Worm (Caenorhabditis elegans) whole organism, L1 larva: ENCODE measurements around the gene K07D4.9.

Source experiments
- C34B4.2 ChIP-seq: sonication (generic microtip); optimal IDR thresholded peaks from 2 replicates; lab custom pipeline; 2017; ENCODE audit warnings: mild to moderate bottlenecking, missing genetic modification characterization, missing compliant biosample characterization
- F16B12.6 ChIP-seq: fragments of 150-350 bp; optimal IDR thresholded peaks from 2 replicates; lab custom pipeline; 2014; ENCODE audit warnings: missing biosample characterization, missing genetic modification characterization
- aha-1 ChIP-seq: fragments of 150-350 bp; optimal IDR thresholded peaks from 2 replicates; lab custom pipeline; 2014; ENCODE audit warnings: missing biosample characterization, missing genetic modification characterization
- blmp-1 ChIP-seq: fragments of 150-350 bp; optimal IDR thresholded peaks from 2 replicates; lab custom pipeline; 2014; ENCODE audit warnings: missing biosample characterization, missing genetic modification characterization
- ceh-82 ChIP-seq, 3 experiments: fragments of 150-350 bp in 1 of 3; sonication (generic microtip) in 2 of 3; optimal IDR thresholded peaks; 2 replicates each; lab custom pipeline; 2014 to 2017; ENCODE audit warnings: missing biosample characterization in 3 of 3, missing genetic modification characterization in 3 of 3
- efl-1 ChIP-seq, 4 experiments: fragments of 150-350 bp; optimal IDR thresholded peaks in 3 of 4; peaks in 1 of 4; 1 replicate in 1 of 4; 2 replicates in 3 of 4; lab custom pipeline; 2014; ENCODE audit warnings: missing biosample characterization in 2 of 4, missing genetic modification characterization in 2 of 4, missing genetic modification reagents in 2 of 4
- elt-2 ChIP-seq: sonication (generic microtip); optimal IDR thresholded peaks from 2 replicates; lab custom pipeline; 2016; ENCODE audit warnings: missing genetic modification characterization, mild to moderate bottlenecking, inconsistent platforms, missing compliant biosample characterization, missing genetic modification reagents
- elt-3 ChIP-seq, 6 experiments: fragments of 150-350 bp in 1 of 6; sonication (generic microtip); optimal IDR thresholded peaks; 2 replicates each; lab custom pipeline; 2017 to 2018; ENCODE audit warnings: missing biosample characterization in 6 of 6, missing genetic modification characterization in 6 of 6, inconsistent platforms in 1 of 6
- grh-1 ChIP-seq: fragments of 200-800 bp; sonication (Bioruptor generic); IDR thresholded peaks from 2 replicates; pipeline ENCODE4 v1.3.6; 2022; ENCODE audit warnings: missing genetic modification reagents, missing genetic modification characterization, missing compliant biosample characterization
- hlh-17 ChIP-seq: fragments of 200-800 bp; sonication (Bioruptor generic); optimal IDR thresholded peaks from 2 replicates; lab custom pipeline; 2018; ENCODE audit warnings: missing genetic modification characterization, mild to moderate bottlenecking, missing compliant biosample characterization, moderate library complexity, borderline replicate concordance
- lin-14 ChIP-seq: fragments of 200-800 bp; sonication (Bioruptor generic); optimal IDR thresholded peaks from 2 replicates; lab custom pipeline; 2018; ENCODE audit warnings: mild to moderate bottlenecking, missing genetic modification characterization, moderate library complexity, missing compliant biosample characterization
- lin-15B ChIP-seq: fragments of 150-350 bp; sonication (generic microtip); optimal IDR thresholded peaks from 3 replicates; lab custom pipeline; 2014; ENCODE audit warnings: missing biosample characterization, missing genetic modification characterization
- mdl-1 ChIP-seq, 2 experiments: fragments of 150-350 bp; optimal IDR thresholded peaks; 2 replicates each; lab custom pipeline; 2014 to 2017; ENCODE audit warnings: missing biosample characterization in 2 of 2, missing genetic modification characterization in 2 of 2, inconsistent platforms in 1 of 2
- mep-1 ChIP-seq: fragments of 150-350 bp; optimal IDR thresholded peaks from 2 replicates; lab custom pipeline; 2014; ENCODE audit warnings: missing biosample characterization, missing genetic modification characterization
- nhr-47 ChIP-seq: sonication (generic microtip); optimal IDR thresholded peaks from 2 replicates; lab custom pipeline; 2016; ENCODE audit warnings: mild to moderate bottlenecking, missing genetic modification characterization, moderate library complexity, missing compliant biosample characterization
- nhr-77 ChIP-seq: fragments of 150-350 bp; optimal IDR thresholded peaks from 2 replicates; lab custom pipeline; 2014; ENCODE audit warnings: missing biosample characterization, missing genetic modification characterization
- nhr-85 ChIP-seq: sonication (generic microtip); peaks from one replicate; lab custom pipeline; 2016; ENCODE audit warnings: missing genetic modification characterization, inconsistent platforms, missing compliant biosample characterization
- skn-1 ChIP-seq: fragments of 150-350 bp; optimal IDR thresholded peaks from 2 replicates; lab custom pipeline; 2014; ENCODE audit warnings: missing biosample characterization, missing genetic modification characterization
- sox-4 ChIP-seq: sonication (generic microtip); optimal IDR thresholded peaks from 2 replicates; lab custom pipeline; 2016; ENCODE audit warnings: missing genetic modification characterization, missing compliant biosample characterization
- tbx-2 ChIP-seq: sonication (generic microtip); optimal IDR thresholded peaks from 2 replicates; lab custom pipeline; 2016; ENCODE audit warnings: missing genetic modification characterization, missing compliant biosample characterization
- xbp-1 ChIP-seq: sonication (generic microtip); optimal IDR thresholded peaks from 2 replicates; lab custom pipeline; 2016; ENCODE audit warnings: missing genetic modification characterization, missing compliant biosample characterization
- ztf-4 ChIP-seq: fragments of 150-350 bp; optimal IDR thresholded peaks from 2 replicates; lab custom pipeline; 2014; ENCODE audit warnings: missing biosample characterization, missing genetic modification characterization

Gene K07D4.9

DNA sequence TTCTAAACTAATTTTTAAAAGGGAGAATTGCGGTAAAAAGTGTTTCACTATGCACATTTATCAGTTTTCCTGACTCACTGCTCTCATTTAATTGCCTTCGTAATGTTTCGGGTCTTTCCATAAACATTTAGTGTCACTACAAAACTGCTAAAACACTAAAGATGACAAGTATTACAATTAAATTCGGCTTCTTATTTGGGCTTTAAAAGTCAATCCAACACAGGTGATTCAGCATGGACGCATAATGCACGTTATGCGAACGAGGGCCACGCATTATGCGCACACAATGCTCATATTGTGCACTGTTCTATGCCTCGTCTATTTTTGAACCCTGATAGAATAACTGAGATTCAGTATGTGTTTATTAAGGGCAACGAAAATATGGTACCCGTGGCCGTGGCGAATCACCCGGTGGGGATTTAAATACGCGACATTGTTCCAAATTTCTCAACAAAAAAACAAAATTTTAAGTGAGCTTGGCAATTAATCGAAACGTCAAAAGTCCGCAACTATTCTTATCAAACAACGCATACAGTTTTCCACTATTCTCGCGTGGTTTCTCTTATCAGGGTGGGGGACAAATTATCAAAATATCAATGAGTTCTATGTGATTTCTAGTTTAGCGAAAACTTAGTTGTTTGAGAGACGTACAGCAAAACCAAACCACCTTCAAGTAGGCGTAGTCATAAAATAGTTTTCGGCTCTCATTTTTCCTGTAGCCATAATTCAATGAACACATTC, 38.6 kb upstream of the K07D4.9 start, which contains the start of gene Y14H12A.2:
Gene Y14H12A.2 (minus strand): TSS at position 51 of the 741 bp plus-strand sequence.
- peak; percentile 88 for TF ChIP-seq elt-2 (tag; lab: Kevin White, UChicago)
- no peak for TF ChIP-seq lin-15B (tag; lab: Kevin White, UChicago)
- TF ChIP-seq, all 84 proteins: peak for 1

DNA sequence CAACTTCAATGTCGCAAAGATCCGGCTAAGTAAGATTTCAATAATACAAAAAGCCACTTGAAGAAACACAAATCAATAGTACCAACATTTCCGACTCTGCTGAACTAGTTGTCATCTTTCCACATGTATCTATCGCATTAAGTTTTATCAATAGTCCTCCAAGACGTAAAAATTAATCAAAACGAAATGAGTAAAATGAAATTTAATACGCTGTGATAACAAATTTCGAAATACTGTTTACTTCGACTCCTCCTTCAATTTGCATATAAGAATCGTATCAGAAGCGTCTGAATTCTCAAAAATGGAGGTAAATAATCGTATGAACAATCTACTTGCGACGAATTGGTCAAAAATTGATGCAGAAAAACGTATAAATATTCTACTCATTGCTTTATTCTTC, 37.7 kb upstream of the K07D4.9 start:
- TF ChIP-seq ztf-4 (tag; lab: Kevin White, UChicago) = no peak
- peak; percentile 87 for TF ChIP-seq elt-2 (tag; lab: Kevin White, UChicago)

DNA sequence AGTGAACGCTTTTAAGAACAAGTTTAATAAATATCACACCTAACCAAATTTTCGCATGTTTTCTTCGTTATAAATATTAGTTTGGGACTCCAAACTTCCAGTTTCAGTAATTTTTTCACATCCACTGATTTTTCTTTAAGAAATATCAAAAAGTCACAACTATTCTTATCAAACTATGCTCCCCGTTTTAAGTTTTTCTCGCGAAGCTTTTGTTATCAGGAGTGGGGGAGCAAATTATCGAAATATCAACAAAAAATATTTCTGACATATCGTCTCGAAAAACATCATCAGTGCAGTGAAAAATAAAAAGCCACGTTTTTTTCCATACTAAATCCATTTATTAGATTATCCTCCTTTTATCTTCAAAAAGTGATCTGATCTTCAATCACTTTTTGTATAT, 36.3 kb upstream of the K07D4.9 start:
- TF ChIP-seq mep-1 (no peak), elt-2 (tag; lab: Kevin White, UChicago) (peak; percentile 80)

DNA sequence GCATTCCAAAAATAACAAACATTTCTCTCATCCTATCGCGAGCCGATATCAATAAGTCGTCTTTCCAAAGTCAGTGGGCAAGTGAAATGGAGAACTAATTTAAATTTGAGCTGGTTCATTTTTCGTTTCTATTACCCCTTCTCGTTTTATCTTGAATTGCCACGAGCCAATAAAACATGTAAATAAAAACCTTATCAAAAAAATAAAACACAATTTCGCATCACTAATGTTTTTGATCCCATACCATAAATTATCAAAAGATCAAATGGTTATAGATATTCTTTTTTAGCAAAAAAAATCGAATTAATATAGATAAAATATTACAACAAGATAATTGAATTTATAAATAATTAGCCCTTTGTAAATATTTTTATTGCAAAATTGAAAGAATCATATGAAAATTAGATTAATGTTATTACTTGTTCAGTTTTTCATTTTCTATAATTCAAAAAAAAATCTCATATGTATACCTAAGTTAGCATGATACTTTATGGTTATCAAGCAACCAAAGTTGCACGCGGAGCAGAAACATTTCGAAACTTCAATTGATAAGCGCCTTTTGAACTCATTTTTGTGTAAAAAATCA, 35.6 kb upstream of the K07D4.9 start, which contains the start of gene Y14H12A.1:
Gene Y14H12A.1 (plus strand): TSS at position 536 of the 586 bp plus-strand sequence.
- TF ChIP-seq aha-1 (tag; lab: Kevin White, UChicago) = no peak
- TF ChIP-seq elt-2 (tag; lab: Kevin White, UChicago) = peak; percentile 69
- TF ChIP-seq nhr-47 (tag; lab: Kevin White, UChicago) = no peak
- TF ChIP-seq, all 84 proteins: peak for 1

DNA sequence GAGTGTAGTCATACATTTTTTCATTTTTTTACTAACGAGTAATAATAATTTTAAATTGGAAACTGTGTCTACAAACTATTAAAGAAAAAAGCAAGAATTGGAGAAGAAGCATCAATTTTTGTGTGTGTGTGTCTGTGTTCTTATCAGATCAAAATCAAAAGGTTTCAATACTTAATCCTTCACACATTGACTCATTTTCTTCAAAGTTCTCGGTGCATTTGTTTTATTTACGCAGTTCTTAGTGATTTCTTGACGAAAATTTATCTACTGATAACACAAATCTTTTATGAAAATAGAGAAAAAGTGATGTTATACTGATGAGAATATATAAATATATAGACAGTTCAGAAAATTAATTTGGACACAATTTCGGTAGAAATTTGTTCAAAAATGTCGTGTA, 32.4 kb upstream of the K07D4.9 start, which contains the start of gene clc-22:
Gene clc-22 (minus strand): TSS at position 71 of the 400 bp plus-strand sequence.
- no peak for TF ChIP-seq skn-1 (tag; lab: Kevin White, UChicago)
- TF ChIP-seq xbp-1 (tag; lab: Kevin White, UChicago) = no peak
- TF ChIP-seq elt-2 (tag; lab: Kevin White, UChicago) = peak; percentile 52

DNA sequence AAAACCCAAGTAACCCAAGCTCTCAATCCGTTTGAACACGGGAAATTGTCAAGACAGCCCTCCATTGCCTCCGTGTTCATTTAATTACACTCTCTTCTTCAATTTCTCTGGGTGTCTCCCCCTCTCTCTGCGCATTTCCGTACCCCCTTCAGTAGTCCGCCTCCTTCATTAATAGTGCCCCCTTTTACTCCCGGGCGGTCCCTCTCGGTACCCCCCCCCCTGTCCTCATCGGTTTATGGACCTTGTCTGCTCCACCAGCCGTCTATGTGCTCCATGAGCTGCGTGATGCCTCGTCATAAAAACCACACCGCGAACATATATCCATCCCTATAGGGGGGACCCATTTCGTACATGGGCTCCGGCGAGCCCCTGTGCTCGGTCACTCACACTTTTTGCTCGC, 28.8 kb upstream of the K07D4.9 start:
- TF ChIP-seq elt-3 (tag; optimal IDR thresholded peaks at IDR 0.05; lab: Kevin White, UChicago) (no peak), mdl-1 (tag; optimal IDR thresholded peaks at IDR 0.05; lab: Kevin White, UChicago) (no peak), skn-1 (tag; lab: Kevin White, UChicago) (no peak), lin-14 (peak; percentile 9)
- TF ChIP-seq, all 84 proteins: peak for 1

DNA sequence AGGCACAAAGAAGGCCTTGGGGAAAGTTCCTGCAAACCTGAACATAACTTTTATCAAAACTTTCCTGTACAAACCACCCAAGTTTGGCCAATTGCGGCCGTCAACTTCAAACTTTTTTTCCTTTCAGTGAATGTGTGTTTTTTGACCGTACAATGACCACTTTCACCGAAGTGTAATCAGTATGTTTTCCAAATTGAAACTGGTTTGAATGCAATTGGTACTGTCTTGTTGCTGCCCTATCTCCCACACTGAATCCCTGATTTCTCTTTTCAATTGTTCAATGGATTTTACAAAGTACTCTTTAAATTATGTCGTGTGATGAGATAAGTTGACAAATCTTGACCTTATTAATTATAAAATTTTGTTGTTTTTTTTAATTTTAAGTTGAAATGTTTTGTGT, 27.9 kb upstream of the K07D4.9 start:
- TF ChIP-seq elt-3 (tag; optimal IDR thresholded peaks at IDR 0.05; lab: Kevin White, UChicago) = peak in 1 of 6 experiments; percentile 59
- no peak for TF ChIP-seq C34B4.2
- TF ChIP-seq hlh-17 (GFP tag; lab: Kevin White, UChicago) = no peak
- peak; percentile 79 for TF ChIP-seq blmp-1 (tag; lab: Kevin White, UChicago)
- 0 out of 2 replicates have a peak, but pooled peaks have one; percentile 28 for TF ChIP-seq grh-1 (GFP tag; lab: Robert Waterston, UW)
- TF ChIP-seq nhr-85 (tag; lab: Kevin White, UChicago) = peak; percentile 61

DNA sequence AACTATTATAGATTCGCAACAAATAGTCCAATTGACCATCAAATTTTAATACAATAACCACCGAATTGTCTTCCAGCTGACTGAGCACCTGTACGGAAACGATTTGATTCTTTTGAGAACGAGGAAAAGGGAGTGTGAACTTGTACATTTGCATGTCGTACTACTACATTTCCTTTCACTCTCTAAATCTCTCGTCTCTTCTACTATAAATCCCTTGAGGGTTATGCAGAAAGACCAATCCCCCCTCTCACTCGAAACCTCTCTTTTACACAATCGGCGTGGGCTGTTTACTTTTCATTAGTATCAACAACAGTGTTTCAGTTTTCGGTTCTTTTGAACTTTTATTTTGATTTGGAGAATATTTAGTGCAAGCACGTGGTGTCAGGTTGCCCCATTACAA, 26.2 kb upstream of the K07D4.9 start:
- peak; percentile 29 for TF ChIP-seq lin-14
- no peak for TF ChIP-seq efl-1 (optimal IDR thresholded peaks at IDR 0.05; lab: Kevin White, UChicago)
- peak in 1 of 2 experiments; percentile 76 for TF ChIP-seq efl-1 (GFP tag; optimal IDR thresholded peaks at IDR 0.05 in 1 of 2; lab: Kevin White, UChicago)
- TF ChIP-seq C34B4.2 = no peak

DNA sequence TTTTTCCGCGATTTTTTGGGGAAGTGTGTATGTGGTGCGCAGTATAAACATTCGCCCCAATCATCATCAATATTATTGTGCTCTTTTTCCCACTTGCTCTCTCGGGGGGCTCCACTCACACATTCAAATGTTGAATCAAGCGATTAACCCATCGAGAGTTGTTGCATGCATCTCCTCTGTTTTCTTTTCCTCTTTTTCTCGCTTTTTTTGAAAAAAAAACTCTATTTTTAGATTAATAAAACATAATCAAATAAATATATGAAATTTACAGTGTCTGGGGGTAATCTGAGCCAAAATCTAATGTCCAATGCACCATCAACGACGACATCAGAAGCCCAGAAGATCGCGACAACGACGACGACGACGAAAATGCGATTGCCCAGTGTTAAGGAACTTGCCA, 23.8 kb upstream of the K07D4.9 start, which contains the start of gene ephx-1:
Gene ephx-1 (plus strand): TSS at position 301 of the 400 bp plus-strand sequence.
- no peak for TF ChIP-seq ceh-82 (tag; optimal IDR thresholded peaks at IDR 0.05; lab: Kevin White, UChicago)
- no peak for TF ChIP-seq tbx-2 (tag; lab: Kevin White, UChicago)
- no peak for TF ChIP-seq lin-15B (tag; lab: Kevin White, UChicago)
- TF ChIP-seq nhr-77 (tag; lab: Kevin White, UChicago) = no peak
- no peak for TF ChIP-seq sox-4 (tag; lab: Kevin White, UChicago)
- TF ChIP-seq blmp-1 (tag; lab: Kevin White, UChicago) = no peak
- TF ChIP-seq F16B12.6 = no peak
